Worm (Caenorhabditis elegans) whole organism, mixed stage, embryonic: ENCODE measurements around the gene suex-2.
A peak's percentile ranks its signal among the peaks of the same experiment; 100 is the strongest.

ENCODE experiments used
- M03D4.4 ChIP-seq: sonication (generic microtip); optimal IDR thresholded peaks from 2 replicates; lab custom pipeline; 2017; ENCODE audit warnings: mild to moderate bottlenecking, missing genetic modification characterization, missing compliant biosample characterization
- blmp-1 ChIP-seq: fragments of 150-350 bp; optimal IDR thresholded peaks from 2 replicates; lab custom pipeline; 2014; ENCODE audit warnings: missing biosample characterization, missing genetic modification characterization
- ceh-39 ChIP-seq: fragments of 150-350 bp; optimal IDR thresholded peaks from 2 replicates; lab custom pipeline; 2014; ENCODE audit warnings: missing biosample characterization, missing genetic modification characterization
- ceh-43 ChIP-seq: fragments of 200-800 bp; sonication (Bioruptor generic); optimal IDR thresholded peaks from 2 replicates; lab custom pipeline; 2018; ENCODE audit warnings: mild to moderate bottlenecking, missing genetic modification characterization, moderate library complexity, missing compliant biosample characterization
- ces-1 ChIP-seq: fragments of 150-350 bp; optimal IDR thresholded peaks from 2 replicates; lab custom pipeline; 2014; ENCODE audit warnings: missing biosample characterization, missing genetic modification reagents, missing genetic modification characterization
- drap-1 ChIP-seq: fragments of 200-800 bp; sonication (Bioruptor generic); optimal IDR thresholded peaks from 3 replicates; lab custom pipeline; 2018; ENCODE audit warnings: mild to moderate bottlenecking, missing genetic modification characterization, missing compliant biosample characterization
- elt-1 ChIP-seq: sonication (generic microtip); optimal IDR thresholded peaks from 2 replicates; lab custom pipeline; 2017; ENCODE audit warnings: missing genetic modification characterization, mild to moderate bottlenecking, missing compliant biosample characterization, antibody characterized with exemption, moderate library complexity, borderline replicate concordance; ENCODE audit not compliant: insufficient read depth
- elt-3 ChIP-seq: fragments of 150-350 bp; optimal IDR thresholded peaks from 2 replicates; lab custom pipeline; 2014; ENCODE audit warnings: missing biosample characterization, missing genetic modification characterization
- flh-1 ChIP-seq: fragments of 200-800 bp; sonication (Bioruptor generic); optimal IDR thresholded peaks from 2 replicates; lab custom pipeline; 2018; ENCODE audit warnings: mild to moderate bottlenecking, missing genetic modification characterization, moderate library complexity, missing compliant biosample characterization
- hlh-1 ChIP-seq: fragments of 150-350 bp; optimal IDR thresholded peaks from 2 replicates; lab custom pipeline; 2014; ENCODE audit warnings: missing biosample characterization, missing genetic modification reagents, missing genetic modification characterization
- lin-32 ChIP-seq: fragments of 200-800 bp; sonication (Bioruptor generic); optimal IDR thresholded peaks from 2 replicates; lab custom pipeline; 2018; ENCODE audit warnings: mild to moderate bottlenecking, missing genetic modification characterization, missing compliant biosample characterization
- lsy-2 ChIP-seq: fragments of 150-350 bp; optimal IDR thresholded peaks from 2 replicates; lab custom pipeline; 2014; ENCODE audit warnings: missing biosample characterization, missing genetic modification characterization
- mep-1 ChIP-seq: fragments of 150-350 bp; optimal IDR thresholded peaks from 2 replicates; lab custom pipeline; 2017; ENCODE audit warnings: missing biosample characterization, missing genetic modification reagents, missing genetic modification characterization, inconsistent platforms
- mls-2 ChIP-seq: sonication (generic microtip); optimal IDR thresholded peaks from 2 replicates; lab custom pipeline; 2016; ENCODE audit warnings: mild to moderate bottlenecking, missing genetic modification characterization, moderate library complexity, missing compliant biosample characterization
- nhr-12 ChIP-seq: fragments of 150-350 bp; optimal IDR thresholded peaks from 2 replicates; lab custom pipeline; 2014; ENCODE audit warnings: missing biosample characterization, missing genetic modification characterization
- nhr-2 ChIP-seq: fragments of 150-350 bp; optimal IDR thresholded peaks from 2 replicates; lab custom pipeline; 2014; ENCODE audit warnings: missing biosample characterization, missing genetic modification characterization
- nhr-237 ChIP-seq: fragments of 150-350 bp; optimal IDR thresholded peaks from 2 replicates; lab custom pipeline; 2014; ENCODE audit warnings: missing biosample characterization, missing genetic modification characterization
- nhr-28 ChIP-seq: fragments of 150-350 bp; optimal IDR thresholded peaks from 2 replicates; lab custom pipeline; 2014; ENCODE audit warnings: missing biosample characterization, missing genetic modification characterization
- nhr-76 ChIP-seq: sonication (generic microtip); optimal IDR thresholded peaks from 2 replicates; lab custom pipeline; 2017; ENCODE audit warnings: missing biosample characterization, missing genetic modification characterization
- pha-4 ChIP-seq: fragments of 150-350 bp; optimal IDR thresholded peaks from 2 replicates; lab custom pipeline; 2018; ENCODE audit warnings: missing biosample characterization, missing genetic modification reagents, missing genetic modification characterization
- sem-2 ChIP-seq: fragments of 200-800 bp; sonication (Bioruptor generic); optimal IDR thresholded peaks from 2 replicates; lab custom pipeline; 2018; ENCODE audit warnings: mild to moderate bottlenecking, missing genetic modification characterization, missing compliant biosample characterization
- snpc-4 ChIP-seq: fragments of 150-350 bp; optimal IDR thresholded peaks from 2 replicates; lab custom pipeline; 2014; ENCODE audit warnings: missing biosample characterization, missing genetic modification characterization
- sptf-1 ChIP-seq: sonication (generic microtip); optimal IDR thresholded peaks from 2 replicates; lab custom pipeline; 2017; ENCODE audit warnings: mild to moderate bottlenecking, missing genetic modification characterization, moderate library complexity, missing compliant biosample characterization
- tbx-8 ChIP-seq: fragments of 200-800 bp; sonication (Bioruptor generic); optimal IDR thresholded peaks from 2 replicates; lab custom pipeline; 2018; ENCODE audit warnings: mild to moderate bottlenecking, missing genetic modification characterization, moderate library complexity, missing compliant biosample characterization
- unc-120 ChIP-seq: sonication (generic microtip); optimal IDR thresholded peaks from 2 replicates; lab custom pipeline; 2017; ENCODE audit warnings: missing genetic modification characterization, missing compliant biosample characterization; ENCODE audit not compliant: poor library complexity, severe bottlenecking
- unc-39 ChIP-seq: fragments of 150-350 bp; optimal IDR thresholded peaks from 2 replicates; lab custom pipeline; 2014; ENCODE audit warnings: missing biosample characterization, missing genetic modification characterization
- unc-62 ChIP-seq: fragments of 150-350 bp; optimal IDR thresholded peaks from 2 replicates; lab custom pipeline; 2014; ENCODE audit warnings: missing biosample characterization, missing genetic modification reagents, missing genetic modification characterization
- zip-8 ChIP-seq: fragments of 150-350 bp; optimal IDR thresholded peaks from 2 replicates; lab custom pipeline; 2014; ENCODE audit warnings: missing biosample characterization, missing genetic modification characterization
- ztf-11 ChIP-seq: fragments of 150-350 bp; optimal IDR thresholded peaks from 2 replicates; lab custom pipeline; 2014; ENCODE audit warnings: missing biosample characterization, missing genetic modification characterization

suex-2 gene

DNA sequence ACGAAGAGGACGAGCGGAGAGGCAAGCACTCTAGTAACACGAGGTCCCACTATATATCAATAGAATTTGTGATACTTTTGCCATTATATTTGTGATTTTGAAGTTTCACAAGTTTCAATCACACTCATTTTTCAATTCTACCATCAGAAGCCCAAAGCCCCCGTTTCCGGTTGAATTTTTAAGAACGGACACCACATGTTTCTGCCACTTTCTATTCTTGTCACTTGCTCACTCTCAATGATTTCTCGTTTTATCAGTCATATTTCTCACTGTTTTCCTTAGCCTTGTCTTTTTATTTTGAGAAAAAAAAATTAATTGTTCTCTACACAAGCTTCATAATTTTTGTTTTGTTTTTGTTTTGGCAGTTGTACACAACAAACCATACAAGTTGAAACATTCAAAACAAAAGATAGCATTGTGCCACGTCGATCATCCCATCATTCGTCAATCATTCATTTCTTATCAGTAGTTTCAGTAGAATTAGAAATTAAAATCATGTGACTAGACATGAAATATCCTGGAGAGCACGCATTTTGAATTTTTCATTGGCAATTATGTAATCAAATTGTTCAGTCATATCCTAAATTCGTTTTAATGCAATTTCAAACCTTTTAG, 16.0 kb upstream of the suex-2 start:
- TF ChIP-seq mep-1 (tag; lab: Kevin White, UChicago) = no peak
- no peak for TF ChIP-seq nhr-76 (tag; lab: Kevin White, UChicago)
- TF ChIP-seq mls-2 = no peak
- no peak for TF ChIP-seq nhr-2 (tag; lab: Kevin White, UChicago)
- no peak for TF ChIP-seq tbx-8 (GFP tag; lab: Kevin White, UChicago)
- TF ChIP-seq ztf-11 (tag; lab: Kevin White, UChicago) = no peak
- no peak for TF ChIP-seq M03D4.4
- TF ChIP-seq ces-1 (GFP tag; lab: Kevin White, UChicago) = no peak
- no peak for TF ChIP-seq ceh-39 (tag; lab: Kevin White, UChicago)
- TF ChIP-seq lin-32 = no peak
- TF ChIP-seq sptf-1 (tag; lab: Kevin White, UChicago) = no peak

DNA sequence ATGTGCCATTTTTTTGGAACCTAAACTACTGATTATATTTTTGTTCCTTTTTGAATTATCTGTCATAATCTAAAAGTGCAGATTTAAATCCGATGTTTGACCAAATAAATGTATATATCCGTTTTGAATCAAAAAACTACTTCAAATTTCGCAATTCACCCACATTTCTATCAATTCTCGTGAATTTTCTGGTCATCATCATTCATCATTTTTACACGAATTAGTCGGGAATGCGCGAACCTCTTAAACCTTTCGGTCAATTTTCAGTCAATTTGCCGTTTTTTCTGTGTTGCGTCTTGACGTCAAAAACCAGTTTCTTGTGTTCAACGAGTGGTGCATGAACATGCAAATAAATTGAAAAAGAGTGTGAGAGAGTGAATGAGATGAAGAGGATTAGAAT, 14.0 kb upstream of the suex-2 start:
- TF ChIP-seq sptf-1 (tag; lab: Kevin White, UChicago) = no peak
- TF ChIP-seq nhr-28 (tag; lab: Kevin White, UChicago) = no peak
- TF ChIP-seq elt-1 (tag; lab: Kevin White, UChicago) = no peak
- TF ChIP-seq hlh-1 (tag; lab: Kevin White, UChicago) = no peak
- TF ChIP-seq blmp-1 (tag; lab: Kevin White, UChicago) = no peak
- TF ChIP-seq elt-3 (tag; lab: Kevin White, UChicago) = no peak

DNA sequence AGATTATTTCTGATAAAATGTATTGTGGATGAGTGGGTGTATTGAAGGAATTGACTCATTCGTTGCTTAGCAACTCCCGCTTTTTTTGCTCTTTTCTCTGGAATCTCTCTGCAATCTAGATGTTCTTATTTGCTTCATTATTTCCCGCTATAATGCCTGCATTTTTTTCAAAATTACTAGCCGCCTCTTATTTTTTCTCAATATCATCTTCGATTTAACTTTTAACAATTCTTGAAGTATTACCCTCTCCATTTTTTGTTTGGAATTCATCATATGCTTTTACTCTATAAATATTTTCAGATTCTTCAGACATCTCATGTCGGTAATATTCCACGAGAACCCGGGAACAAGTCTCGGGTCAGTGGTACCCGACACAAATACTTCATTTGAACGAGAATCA, 11.9 kb upstream of the suex-2 start, which contains the start of gene tpra-1:
Gene tpra-1 (plus strand): TSS at position 301 of the 400 bp plus-strand sequence.
- TF ChIP-seq nhr-237 (no peak), unc-62 (GFP tag; lab: Kevin White, UChicago) (no peak), ceh-43 (GFP tag; lab: Kevin White, UChicago) (no peak), sptf-1 (tag; lab: Kevin White, UChicago) (no peak), pha-4 (tag; lab: Kevin White, UChicago) (no peak), M03D4.4 (no peak), lsy-2 (tag; lab: Kevin White, UChicago) (no peak), ces-1 (GFP tag; lab: Kevin White, UChicago) (no peak), sem-2 (no peak), snpc-4 (no peak), drap-1 (GFP tag; lab: Kevin White, UChicago) (no peak), blmp-1 (tag; lab: Kevin White, UChicago) (no peak), nhr-12 (tag; lab: Kevin White, UChicago) (no peak), zip-8 (tag; lab: Kevin White, UChicago) (no peak), flh-1 (GFP tag; lab: Kevin White, UChicago) (no peak), ceh-39 (tag; lab: Kevin White, UChicago) (no peak), nhr-76 (tag; lab: Kevin White, UChicago) (no peak), elt-1 (tag; lab: Kevin White, UChicago) (no peak), unc-39 (tag; lab: Kevin White, UChicago) (no peak)
- TF ChIP-seq, all 35 proteins: peak for 0

DNA sequence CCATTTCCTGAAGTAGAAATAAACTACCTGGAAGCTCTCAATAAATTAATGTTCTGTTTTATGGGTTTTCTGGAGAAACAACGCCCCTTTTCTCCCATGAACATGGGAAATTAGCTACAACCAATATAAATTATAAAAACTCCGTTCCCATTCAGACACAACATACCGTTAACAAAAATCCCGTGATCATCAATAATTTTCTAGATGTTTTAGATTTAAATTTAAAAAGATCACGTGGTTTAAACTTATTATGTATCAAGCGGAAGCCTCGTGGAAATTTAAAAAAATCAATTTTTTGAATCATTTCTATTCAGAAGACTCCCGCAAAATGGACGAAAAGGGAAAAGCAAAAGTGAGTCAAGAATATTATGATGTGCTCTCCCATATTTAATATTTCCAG, 2.2 kb upstream of the suex-2 start, which contains the start of gene C53B4.2:
Gene C53B4.2 (plus strand): TSS at position 301 of the 400 bp plus-strand sequence.
- TF ChIP-seq sem-2 (no peak), mls-2 (no peak), M03D4.4 (no peak), unc-39 (tag; lab: Kevin White, UChicago) (no peak), nhr-2 (tag; lab: Kevin White, UChicago) (no peak), flh-1 (GFP tag; lab: Kevin White, UChicago) (no peak)

DNA sequence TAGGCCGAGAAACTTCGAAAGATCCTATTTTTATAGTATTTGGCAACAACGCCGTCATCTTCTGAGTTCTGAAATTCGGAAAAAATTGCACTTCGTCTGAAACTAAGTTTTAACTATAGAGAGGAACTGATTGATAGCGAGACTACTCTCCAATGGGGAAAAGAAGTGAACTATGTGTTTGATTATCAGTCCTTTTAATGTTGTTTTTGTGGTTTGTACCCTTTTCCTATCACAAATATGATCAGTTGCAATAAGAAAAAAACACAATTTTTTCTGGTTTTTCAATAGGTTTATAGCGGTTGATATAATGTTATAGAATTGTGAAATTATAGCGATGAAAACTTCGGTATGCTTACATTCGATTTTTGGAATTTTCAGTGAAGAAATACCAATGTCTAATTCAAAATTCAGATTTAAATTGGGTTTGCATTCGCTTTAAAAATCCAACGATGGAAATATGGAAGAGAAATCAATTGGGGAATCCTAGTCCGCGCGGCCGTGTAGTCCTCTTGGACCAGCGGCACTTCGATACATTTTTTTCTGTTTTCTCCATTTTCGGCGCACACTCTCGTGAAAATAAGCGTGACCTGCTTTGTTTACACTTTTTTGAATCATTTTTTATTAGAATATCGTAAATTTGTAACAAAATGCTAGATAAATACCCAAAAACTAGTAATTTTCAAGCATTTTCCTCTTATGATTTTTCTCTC, 5.3 kb downstream of the suex-2 start, which contains the start of gene C53B4.3:
Gene C53B4.3 (minus strand): TSS at position 464 of the 710 bp plus-strand sequence.
- peak; percentile 23 for TF ChIP-seq ces-1 (GFP tag; lab: Kevin White, UChicago)
- no peak for TF ChIP-seq unc-120 (tag; lab: Kevin White, UChicago)
- no peak for TF ChIP-seq nhr-2 (tag; lab: Kevin White, UChicago)
- TF ChIP-seq, all 35 proteins: peak for 1
